Worm (Caenorhabditis elegans) whole organism, L1 larva: ENCODE data around the gene fkb-4.
A peak's percentile ranks its signal among the peaks of the same experiment; 100 is the strongest.

Source experiments
- C16A3.4 ChIP-seq: fragments of 150-350 bp; optimal IDR thresholded peaks from 2 replicates; lab custom pipeline; 2014; ENCODE audit warnings: missing biosample characterization, missing genetic modification characterization
- C34B4.2 ChIP-seq: sonication (generic microtip); optimal IDR thresholded peaks from 2 replicates; lab custom pipeline; 2017; ENCODE audit warnings: mild to moderate bottlenecking, missing genetic modification characterization, missing compliant biosample characterization
- F16B12.6 ChIP-seq: fragments of 150-350 bp; optimal IDR thresholded peaks from 2 replicates; lab custom pipeline; 2014; ENCODE audit warnings: missing biosample characterization, missing genetic modification characterization
- alr-1 ChIP-seq: fragments of 200-800 bp; sonication (Bioruptor generic); optimal IDR thresholded peaks from 2 replicates; lab custom pipeline; 2018; ENCODE audit warnings: borderline replicate concordance, mild to moderate bottlenecking, missing genetic modification characterization, missing compliant biosample characterization
- ama-1 ChIP-seq: fragments of 150-350 bp; optimal IDR thresholded peaks from 2 replicates; lab custom pipeline; 2014
- blmp-1 ChIP-seq: fragments of 150-350 bp; optimal IDR thresholded peaks from 2 replicates; lab custom pipeline; 2014; ENCODE audit warnings: missing biosample characterization, missing genetic modification characterization
- ceh-82 ChIP-seq, 3 experiments: fragments of 150-350 bp in 1 of 3; sonication (generic microtip) in 2 of 3; optimal IDR thresholded peaks; 2 replicates each; lab custom pipeline; 2014 to 2017; ENCODE audit warnings: missing biosample characterization in 3 of 3, missing genetic modification characterization in 3 of 3
- ces-1 ChIP-seq: fragments of 150-350 bp; optimal IDR thresholded peaks from 2 replicates; lab custom pipeline; 2014; ENCODE audit warnings: missing biosample characterization, missing genetic modification reagents, missing genetic modification characterization
- dpl-1 ChIP-seq, 3 experiments: fragments of 150-350 bp in 2 of 3; sonication (generic microtip) in 1 of 3; optimal IDR thresholded peaks; 2 replicates each; lab custom pipeline; 2014 to 2017; ENCODE audit warnings: missing biosample characterization in 3 of 3, missing genetic modification characterization in 3 of 3, missing genetic modification reagents in 3 of 3
- dsc-1 ChIP-seq: sonication (generic microtip); optimal IDR thresholded peaks from 2 replicates; lab custom pipeline; 2016; ENCODE audit warnings: mild to moderate bottlenecking, missing genetic modification characterization, missing compliant biosample characterization
- efl-1 ChIP-seq, 4 experiments: fragments of 150-350 bp; optimal IDR thresholded peaks in 3 of 4; peaks in 1 of 4; 1 replicate in 1 of 4; 2 replicates in 3 of 4; lab custom pipeline; 2014; ENCODE audit warnings: missing biosample characterization in 2 of 4, missing genetic modification characterization in 2 of 4, missing genetic modification reagents in 2 of 4
- egl-13 ChIP-seq: sonication (generic microtip); optimal IDR thresholded peaks from 2 replicates; lab custom pipeline; 2016; ENCODE audit warnings: missing genotype, missing genetic modification reagents, missing genetic modification characterization, missing compliant biosample characterization
- egl-27 ChIP-seq, 2 experiments: fragments of 150-350 bp in 1 of 2; sonication (generic microtip); optimal IDR thresholded peaks; 3 replicates each; lab custom pipeline; 2017 to 2018; ENCODE audit warnings: missing biosample characterization in 2 of 2, missing genetic modification characterization in 2 of 2, missing genetic modification reagents in 2 of 2
- elt-2 ChIP-seq: sonication (generic microtip); optimal IDR thresholded peaks from 2 replicates; lab custom pipeline; 2016; ENCODE audit warnings: missing genetic modification characterization, mild to moderate bottlenecking, inconsistent platforms, missing compliant biosample characterization, missing genetic modification reagents
- elt-3 ChIP-seq, 6 experiments: fragments of 150-350 bp in 1 of 6; sonication (generic microtip); optimal IDR thresholded peaks; 2 replicates each; lab custom pipeline; 2017 to 2018; ENCODE audit warnings: missing biosample characterization in 6 of 6, missing genetic modification characterization in 6 of 6, inconsistent platforms in 1 of 6
- fkh-10 ChIP-seq: sonication (generic microtip); optimal IDR thresholded peaks from 2 replicates; lab custom pipeline; 2017; ENCODE audit warnings: missing biosample characterization, missing genetic modification reagents, missing genetic modification characterization
- fkh-4 ChIP-seq: sonication (generic microtip); optimal IDR thresholded peaks from 2 replicates; lab custom pipeline; 2016; ENCODE audit warnings: missing compliant biosample characterization, missing genetic modification characterization, borderline replicate concordance
- fkh-8 ChIP-seq: sonication (generic microtip); optimal IDR thresholded peaks from 2 replicates; lab custom pipeline; 2016; ENCODE audit warnings: mild to moderate bottlenecking, missing genetic modification characterization, missing compliant biosample characterization
- fos-1 ChIP-seq: fragments of 150-350 bp; optimal IDR thresholded peaks from 2 replicates; lab custom pipeline; 2014; ENCODE audit warnings: missing biosample characterization, missing genetic modification characterization
- grh-1 ChIP-seq: fragments of 200-800 bp; sonication (Bioruptor generic); IDR thresholded peaks from 2 replicates; pipeline ENCODE4 v1.3.6; 2022; ENCODE audit warnings: missing genetic modification reagents, missing genetic modification characterization, missing compliant biosample characterization
- hlh-17 ChIP-seq: fragments of 200-800 bp; sonication (Bioruptor generic); optimal IDR thresholded peaks from 2 replicates; lab custom pipeline; 2018; ENCODE audit warnings: missing genetic modification characterization, mild to moderate bottlenecking, missing compliant biosample characterization, moderate library complexity, borderline replicate concordance
- hpl-2 ChIP-seq: fragments of 150-350 bp; optimal IDR thresholded peaks from 2 replicates; lab custom pipeline; 2014; ENCODE audit warnings: missing biosample characterization, missing genetic modification reagents, missing genetic modification characterization
- irx-1 ChIP-seq: sonication (generic microtip); optimal IDR thresholded peaks from 2 replicates; lab custom pipeline; 2016; ENCODE audit warnings: missing genetic modification characterization, missing compliant biosample characterization
- jun-1 ChIP-seq: fragments of 150-350 bp; optimal IDR thresholded peaks from 2 replicates; lab custom pipeline; 2014; ENCODE audit warnings: missing biosample characterization, missing genetic modification reagents, missing genetic modification characterization
- lin-13 ChIP-seq: fragments of 150-350 bp; optimal IDR thresholded peaks from 2 replicates; lab custom pipeline; 2014; ENCODE audit warnings: missing biosample characterization, missing genetic modification reagents, missing genetic modification characterization
- lir-3 ChIP-seq: sonication (generic microtip); optimal IDR thresholded peaks from 2 replicates; lab custom pipeline; 2016; ENCODE audit warnings: mild to moderate bottlenecking, missing genetic modification characterization, moderate library complexity, missing compliant biosample characterization; ENCODE audit not compliant: poor library complexity
- mdl-1 ChIP-seq, 2 experiments: fragments of 150-350 bp; optimal IDR thresholded peaks; 2 replicates each; lab custom pipeline; 2014 to 2017; ENCODE audit warnings: missing biosample characterization in 2 of 2, missing genetic modification characterization in 2 of 2, inconsistent platforms in 1 of 2
- nhr-12 ChIP-seq: sonication (generic microtip); optimal IDR thresholded peaks from 2 replicates; lab custom pipeline; 2017; ENCODE audit warnings: missing biosample characterization, missing genetic modification characterization
- nhr-20 ChIP-seq: sonication (generic microtip); optimal IDR thresholded peaks from 2 replicates; lab custom pipeline; 2016; ENCODE audit warnings: mild to moderate bottlenecking, missing genetic modification characterization, missing compliant biosample characterization
- nhr-71 ChIP-seq: sonication (generic microtip); optimal IDR thresholded peaks from 2 replicates; lab custom pipeline; 2016; ENCODE audit warnings: mild to moderate bottlenecking, missing genetic modification characterization, moderate library complexity, missing compliant biosample characterization
- nhr-84 ChIP-seq: sonication (generic microtip); optimal IDR thresholded peaks from 2 replicates; lab custom pipeline; 2017; ENCODE audit warnings: missing biosample characterization, missing genetic modification characterization
- nhr-85 ChIP-seq: sonication (generic microtip); peaks from one replicate; lab custom pipeline; 2016; ENCODE audit warnings: missing genetic modification characterization, inconsistent platforms, missing compliant biosample characterization
- pag-3 ChIP-seq: sonication (generic microtip); optimal IDR thresholded peaks from 2 replicates; lab custom pipeline; 2017; ENCODE audit warnings: missing genetic modification characterization, mild to moderate bottlenecking, missing compliant biosample characterization, antibody characterized with exemption, borderline replicate concordance; ENCODE audit not compliant: insufficient read depth
- pax-3 ChIP-seq: fragments of 200-800 bp; sonication (Bioruptor generic); optimal IDR thresholded peaks from 2 replicates; lab custom pipeline; 2018; ENCODE audit warnings: mild to moderate bottlenecking, missing genetic modification characterization, moderate library complexity, missing compliant biosample characterization
- pqm-1 ChIP-seq: sonication (generic microtip); optimal IDR thresholded peaks from 3 replicates; lab custom pipeline; 2017; ENCODE audit warnings: missing biosample characterization, missing genetic modification characterization
- rnt-1 ChIP-seq: sonication (generic microtip); optimal IDR thresholded peaks from 2 replicates; lab custom pipeline; 2016; ENCODE audit warnings: mild to moderate bottlenecking, missing genetic modification characterization, moderate library complexity, missing compliant biosample characterization
- skn-1 ChIP-seq: fragments of 150-350 bp; optimal IDR thresholded peaks from 2 replicates; lab custom pipeline; 2014; ENCODE audit warnings: missing biosample characterization, missing genetic modification characterization
- snpc-4 ChIP-seq: fragments of 150-350 bp; optimal IDR thresholded peaks from 2 replicates; lab custom pipeline; 2014; ENCODE audit warnings: missing biosample characterization, missing genetic modification characterization
- sox-4 ChIP-seq: sonication (generic microtip); optimal IDR thresholded peaks from 2 replicates; lab custom pipeline; 2016; ENCODE audit warnings: missing genetic modification characterization, missing compliant biosample characterization
- sptf-1 ChIP-seq: fragments of 150-350 bp; optimal IDR thresholded peaks from 2 replicates; lab custom pipeline; 2014; ENCODE audit warnings: missing biosample characterization, missing genetic modification characterization
- sup-37 ChIP-seq: fragments of 200-800 bp; sonication (Bioruptor generic); optimal IDR thresholded peaks from 2 replicates; lab custom pipeline; 2018; ENCODE audit warnings: mild to moderate bottlenecking, missing genetic modification characterization, missing compliant biosample characterization
- tlp-1 ChIP-seq: fragments of 150-350 bp; optimal IDR thresholded peaks from 2 replicates; lab custom pipeline; 2014; ENCODE audit warnings: missing biosample characterization, missing genetic modification characterization
- unc-62 ChIP-seq: fragments of 150-350 bp; optimal IDR thresholded peaks from 2 replicates; lab custom pipeline; 2014; ENCODE audit warnings: missing biosample characterization, missing genetic modification reagents, missing genetic modification characterization
- unc-86 ChIP-seq: sonication (generic microtip); optimal IDR thresholded peaks from 2 replicates; lab custom pipeline; 2016; ENCODE audit warnings: missing genetic modification characterization, missing compliant biosample characterization
- zip-4 ChIP-seq: fragments of 200-800 bp; sonication (Bioruptor generic); optimal IDR thresholded peaks from 2 replicates; lab custom pipeline; 2018; ENCODE audit warnings: mild to moderate bottlenecking, missing genetic modification characterization, moderate library complexity, missing compliant biosample characterization
- ztf-4 ChIP-seq: fragments of 150-350 bp; optimal IDR thresholded peaks from 2 replicates; lab custom pipeline; 2014; ENCODE audit warnings: missing biosample characterization, missing genetic modification characterization

Gene fkb-4

ce11 chrV:12814481-12814882 lies 27.6 kb upstream of the fkb-4 start (continued):
- peak; percentile 62 to 75 for TF ChIP-seq efl-1 (optimal IDR thresholded peaks at IDR 0.05; lab: Kevin White, UChicago)
- TF ChIP-seq efl-1 (GFP tag; optimal IDR thresholded peaks at IDR 0.05 in 1 of 2; lab: Kevin White, UChicago) = peak; percentile 37 to 91
- no peak for TF ChIP-seq fkh-4 (tag; lab: Kevin White, UChicago)
- TF ChIP-seq egl-13 (tag; lab: Kevin White, UChicago) = peak; percentile 37
- TF ChIP-seq jun-1 (tag; lab: Kevin White, UChicago) = peak; percentile 11
- TF ChIP-seq lin-13 (GFP tag; lab: Kevin White, UChicago) = peak; percentile 65
- peak; percentile 15 to 42 (median 40) for TF ChIP-seq dpl-1 (GFP tag; optimal IDR thresholded peaks at IDR 0.05; lab: Kevin White, UChicago)
- peak; percentile 32 for TF ChIP-seq irx-1 (tag; lab: Kevin White, UChicago)
- TF ChIP-seq elt-3 (tag; optimal IDR thresholded peaks at IDR 0.05; lab: Kevin White, UChicago) = no peak
- TF ChIP-seq skn-1 (tag; lab: Kevin White, UChicago) = peak; percentile 44
- no peak for TF ChIP-seq blmp-1 (tag; lab: Kevin White, UChicago)
- TF ChIP-seq F16B12.6 = peak; percentile 27
- TF ChIP-seq C34B4.2 (tag; lab: Kevin White, UChicago) = no peak
- TF ChIP-seq nhr-71 (tag; lab: Kevin White, UChicago) = peak; percentile 87
- no peak for TF ChIP-seq C16A3.4
- TF ChIP-seq mdl-1 (tag; optimal IDR thresholded peaks at IDR 0.05; lab: Kevin White, UChicago) = peak in 1 of 2 experiments; percentile 77
- peak; percentile 29 for TF ChIP-seq sup-37 (GFP tag; lab: Kevin White, UChicago)
- TF ChIP-seq nhr-12 (tag; lab: Kevin White, UChicago) = no peak
- peak; percentile 28 for TF ChIP-seq snpc-4 (tag; lab: Kevin White, UChicago)
- peak; percentile 25 for TF ChIP-seq lir-3
- TF ChIP-seq rnt-1 = peak; percentile 76
- peak; percentile 38 for TF ChIP-seq ztf-4
- peak; percentile 52 for TF ChIP-seq nhr-20
- peak; percentile 67 for TF ChIP-seq nhr-85 (tag; lab: Kevin White, UChicago)
- TF ChIP-seq fkh-10 = peak; percentile 81
- peak; percentile 19 for TF ChIP-seq sox-4 (tag; lab: Kevin White, UChicago)
- TF ChIP-seq unc-86 (tag; lab: Kevin White, UChicago) = peak; percentile 81

ce11 chrV:12814022-12814421 lies 27.1 kb upstream of the fkb-4 start, which contains the start of gene ZC443.3:
ZC443.3 (minus strand) TSS chrV:12814122.
- TF ChIP-seq pag-3 (tag; lab: Kevin White, UChicago) (peak; percentile 31), egl-27 (tag; optimal IDR thresholded peaks at IDR 0.05; lab: Kevin White, UChicago) (no peak), blmp-1 (tag; lab: Kevin White, UChicago) (peak; percentile 82)
- TF ChIP-seq, all 84 proteins: peak for 2

ce11 chrV:12811810-12812209 lies 24.9 kb upstream of the fkb-4 start:
- TF ChIP-seq ama-1 (lab: Kevin White, UChicago) (peak; percentile 55), F16B12.6 (no peak), rnt-1 (peak; percentile 4), sup-37 (GFP tag; lab: Kevin White, UChicago) (no peak), dsc-1 (tag; lab: Kevin White, UChicago) (no peak), alr-1 (tag; lab: Kevin White, UChicago) (no peak), C16A3.4 (no peak), jun-1 (tag; lab: Kevin White, UChicago) (no peak), hlh-17 (GFP tag; lab: Kevin White, UChicago) (no peak), unc-62 (GFP tag; lab: Kevin White, UChicago) (no peak), hpl-2 (GFP tag; lab: Kevin White, UChicago) (no peak), nhr-12 (tag; lab: Kevin White, UChicago) (no peak), ceh-82 (tag; optimal IDR thresholded peaks at IDR 0.05; lab: Kevin White, UChicago) (no peak), egl-27 (tag; optimal IDR thresholded peaks at IDR 0.05; lab: Kevin White, UChicago) (no peak), pax-3 (tag; lab: Kevin White, UChicago) (peak; percentile 50), pqm-1 (tag; lab: Kevin White, UChicago) (no peak), fkh-8 (tag; lab: Kevin White, UChicago) (no peak), efl-1 (optimal IDR thresholded peaks at IDR 0.05; lab: Kevin White, UChicago) (no peak), efl-1 (GFP tag; optimal IDR thresholded peaks at IDR 0.05 in 1 of 2; lab: Kevin White, UChicago) (peak in 1 of 2 experiments; percentile 43), grh-1 (no peak), egl-13 (tag; lab: Kevin White, UChicago) (no peak), nhr-84 (tag; lab: Kevin White, UChicago) (no peak), elt-2 (tag; lab: Kevin White, UChicago) (no peak), fkh-10 (no peak), tlp-1 (tag; lab: Kevin White, UChicago) (no peak), sptf-1 (no peak), fos-1 (no peak), ces-1 (no peak), irx-1 (tag; lab: Kevin White, UChicago) (no peak), zip-4 (GFP tag; lab: Kevin White, UChicago) (no peak)
